Worm (Caenorhabditis elegans) whole organism, L4/young adult: ENCODE measurements around the gene tag-325.

ENCODE experiments used
- W03F9.2 ChIP-seq: fragments of 150-350 bp; optimal IDR thresholded peaks from 2 replicates; lab custom pipeline; 2014; ENCODE audit warnings: missing biosample characterization, missing genetic modification characterization
- him-1 ChIP-seq: sonication (generic microtip); optimal IDR thresholded peaks from 2 replicates; lab custom pipeline; 2016; ENCODE audit warnings: missing genotype, missing genetic modification reagents, missing genetic modification characterization, missing compliant biosample characterization

ce11 chrIII:4762846-4763245 is 33.8 kb upstream of the tag-325 start:
- no peak for TF ChIP-seq him-1
- no peak for TF ChIP-seq W03F9.2 (tag; lab: Kevin White, UChicago)
